Worm (Caenorhabditis elegans): ENCODE results near the gene str-199.

Gene str-199

DNA sequence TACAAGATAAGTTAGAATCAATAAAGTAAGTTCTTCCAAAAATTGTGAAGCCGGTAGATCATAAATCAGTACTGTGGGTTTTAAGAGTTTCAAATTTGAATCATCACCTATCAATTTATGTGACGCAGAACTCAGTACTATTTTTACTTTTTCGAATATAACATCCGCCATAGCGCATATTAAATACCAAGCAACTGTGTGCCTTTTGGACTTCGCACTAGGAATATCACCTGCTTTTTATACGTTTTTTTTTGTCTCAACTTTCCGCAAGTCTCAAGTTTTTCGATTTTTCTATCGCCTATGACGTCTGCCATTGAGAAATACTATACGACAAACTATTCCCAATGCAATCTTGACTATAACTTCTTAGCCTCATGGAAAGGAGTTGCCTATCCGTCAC is 22.4 kb upstream of the str-199 start, which contains the start of gene srh-113:
TSS of gene srh-113 (plus strand) at position 301 of the 400 bp plus-strand sequence.
- no peak for TF ChIP-seq elt-2 (tag; optimal IDR thresholded peaks at IDR 0.05)
- no peak for TF ChIP-seq ceh-6 (GFP tag; optimal IDR thresholded peaks at IDR 0.05)
- no peak for TF ChIP-seq C38D4.7 (GFP tag; optimal IDR thresholded peaks at IDR 0.05)
- no peak for TF ChIP-seq dmd-4 (tag; optimal IDR thresholded peaks at IDR 0.05; ENCODE audit: borderline replicate concordance)
- no peak for TF ChIP-seq ceh-31 (tag; optimal IDR thresholded peaks at IDR 0.05)
- TF ChIP-seq syd-9 (tag; optimal IDR thresholded peaks at IDR 0.05): no peak

DNA sequence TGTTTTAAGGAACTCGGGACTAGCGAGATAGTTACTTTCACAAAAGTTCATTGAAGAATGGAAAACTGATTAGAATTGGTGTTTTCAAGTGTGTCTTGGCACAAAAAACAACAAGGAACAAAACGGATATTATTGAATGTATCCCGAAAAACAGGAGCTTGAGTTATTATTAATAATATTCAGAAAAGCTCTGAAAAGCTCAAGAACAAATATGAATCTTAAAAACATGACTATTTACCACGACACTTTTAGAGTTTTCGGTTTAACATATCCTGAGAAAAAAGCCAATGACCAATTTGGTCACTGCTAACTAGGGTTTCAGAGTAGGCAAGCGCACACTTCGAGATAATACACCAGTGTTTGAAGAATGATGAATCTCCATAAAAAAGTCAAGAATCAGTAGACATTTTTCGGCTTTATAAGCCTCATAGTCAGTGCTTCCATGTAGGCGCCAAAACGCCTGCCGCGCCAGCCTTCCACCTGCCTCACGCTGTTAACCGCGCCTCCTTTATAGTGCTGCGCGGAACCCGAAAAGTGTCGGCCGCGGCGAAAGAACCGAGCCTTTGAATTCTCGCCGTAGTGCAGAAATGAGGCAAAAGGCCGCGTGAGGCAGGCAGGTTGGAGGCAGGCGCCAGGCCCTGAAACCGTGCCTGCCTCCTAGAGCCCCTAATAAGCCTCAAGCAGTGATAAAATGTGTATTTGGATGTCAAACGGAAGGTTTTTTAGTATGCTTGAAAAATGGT is 21.9 kb upstream of the str-199 start, which contains the start of gene srh-236:
TSS of gene srh-236 (minus strand) at position 51 of the 743 bp plus-strand sequence.
- TF ChIP-seq pag-3 (tag; optimal IDR thresholded peaks at IDR 0.05; ENCODE audit: borderline replicate concordance): peak; percentile 59
- no peak for TF ChIP-seq Y22D7AL.16 (tag; optimal IDR thresholded peaks at IDR 0.05)

ce11 chrV:17208045-17208444 is 17.7 kb upstream of the str-199 start, which contains the start of gene Y68A4A.13:
TSS of gene Y68A4A.13 (minus strand) at chrV:17208145.
- TF ChIP-seq ztf-16 (tag; optimal IDR thresholded peaks at IDR 0.05) (no peak), zip-5 (tag; optimal IDR thresholded peaks at IDR 0.05) (no peak), ceh-2 (tag; optimal IDR thresholded peaks at IDR 0.05) (no peak), che-1 (tag; optimal IDR thresholded peaks at IDR 0.05) (no peak), unc-3 (GFP tag; conservative IDR thresholded peaks at IDR 0.05) (no peak), unc-3 (tag; optimal IDR thresholded peaks at IDR 0.05) (no peak), pat-9 (tag; optimal IDR thresholded peaks at IDR 0.05) (no peak), nhr-11 (tag; optimal IDR thresholded peaks at IDR 0.05) (no peak), fkh-10 (GFP tag; optimal IDR thresholded peaks at IDR 0.05) (no peak), nfya-1 (tag; optimal IDR thresholded peaks at IDR 0.05) (no peak), dmd-4 (tag; optimal IDR thresholded peaks at IDR 0.05; ENCODE audit: borderline replicate concordance) (no peak), ceh-6 (GFP tag; optimal IDR thresholded peaks at IDR 0.05) (no peak), tbx-2 (tag; optimal IDR thresholded peaks at IDR 0.05) (no peak), ceh-14 (tag; optimal IDR thresholded peaks at IDR 0.05) (no peak), unc-55 (GFP tag; optimal IDR thresholded peaks at IDR 0.05) (no peak)

ce11 chrV:17206469-17206868 is 16.2 kb upstream of the str-199 start:
- TF ChIP-seq C38D4.7 (GFP tag; optimal IDR thresholded peaks at IDR 0.05) (no peak), K09A11.1 (tag; optimal IDR thresholded peaks at IDR 0.05; ENCODE audit: insufficient read depth) (no peak), elt-2 (tag; optimal IDR thresholded peaks at IDR 0.05) (no peak), pax-1 (tag; optimal IDR thresholded peaks at IDR 0.05) (no peak), rnt-1 (tag; optimal IDR thresholded peaks at IDR 0.05) (no peak), pat-9 (tag; optimal IDR thresholded peaks at IDR 0.05) (no peak), odd-2 (tag; optimal IDR thresholded peaks at IDR 0.05) (no peak), F13H6.1 (tag; optimal IDR thresholded peaks at IDR 0.05) (no peak), Y22D7AL.16 (tag; optimal IDR thresholded peaks at IDR 0.05) (no peak)

DNA sequence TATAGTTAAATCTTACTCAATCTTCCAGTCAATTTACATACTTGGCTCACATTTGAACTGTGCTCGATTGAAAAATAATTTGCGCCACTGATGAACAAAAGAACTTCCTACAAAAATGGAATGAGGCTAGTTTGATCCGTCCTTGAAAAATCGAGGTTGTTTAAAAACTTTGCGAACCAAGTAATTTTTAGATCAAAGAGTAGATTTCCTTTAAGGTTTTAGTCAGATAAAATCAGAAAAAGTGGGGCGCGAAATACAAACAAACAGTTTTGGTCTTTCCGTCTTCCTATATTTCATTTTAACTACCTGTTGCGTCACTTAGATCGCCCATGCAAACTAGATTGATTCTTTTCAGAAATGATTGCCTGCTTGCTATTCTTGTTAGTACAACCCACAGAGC is 11.5 kb upstream of the str-199 start, which contains the start of gene Y68A4A.10:
TSS of gene Y68A4A.10 (plus strand) at position 301 of the 400 bp plus-strand sequence.
- TF ChIP-seq pqm-1 (tag; optimal IDR thresholded peaks at IDR 0.05): no peak
- TF ChIP-seq hlh-13 (GFP tag; optimal IDR thresholded peaks at IDR 0.05): no peak
- no peak for TF ChIP-seq ceh-34 (tag; optimal IDR thresholded peaks at IDR 0.05)
- TF ChIP-seq C08G9.2 (tag; optimal IDR thresholded peaks at IDR 0.05): no peak
- TF ChIP-seq pax-1 (tag; optimal IDR thresholded peaks at IDR 0.05): no peak
- TF ChIP-seq ceh-2 (tag; optimal IDR thresholded peaks at IDR 0.05): no peak
- TF ChIP-seq pag-3 (tag; optimal IDR thresholded peaks at IDR 0.05; ENCODE audit: borderline replicate concordance): no peak
- no peak for TF ChIP-seq hlh-8 (tag; optimal IDR thresholded peaks at IDR 0.05)
- no peak for TF ChIP-seq dve-1 (tag; optimal IDR thresholded peaks at IDR 0.05)
- TF ChIP-seq ets-4 (tag; optimal IDR thresholded peaks at IDR 0.05): no peak
- no peak for TF ChIP-seq eyg-1 (tag; optimal IDR thresholded peaks at IDR 0.05)
- TF ChIP-seq pat-9 (tag; optimal IDR thresholded peaks at IDR 0.05): no peak

All from whole organism, late embryonic.